Fruit fly (Drosophila melanogaster) whole organism, wandering third instar larva: ENCODE results near the gene obst-H.
A peak's percentile ranks its signal among the peaks of the same experiment; 100 is the strongest.

Source experiments
- Abd-B ChIP-seq: fragments of >200 bp; optimal IDR thresholded peaks from 2 replicates; lab custom pipeline; 2017; ENCODE audit warnings: missing biosample characterization, missing genetic modification characterization
- CG32264 ChIP-seq: fragments of 200-800 bp; sonication (Bioruptor generic); optimal IDR thresholded peaks from 2 replicates; lab custom pipeline; 2016; ENCODE audit warnings: missing biosample characterization, missing genetic modification characterization
- CG9705 ChIP-seq: fragments of 200-800 bp; sonication (Bioruptor generic); optimal IDR thresholded peaks from 2 replicates; lab custom pipeline; 2018; ENCODE audit warnings: missing biosample characterization, mild to moderate bottlenecking, missing genetic modification characterization
- CrebA ChIP-seq: fragments of 200-800 bp; sonication (Bioruptor generic); optimal IDR thresholded peaks from 2 replicates; lab custom pipeline; 2016; ENCODE audit warnings: missing biosample characterization, mild to moderate bottlenecking, missing genetic modification characterization, borderline replicate concordance
- Dfd ChIP-seq: fragments of >200 bp; optimal IDR thresholded peaks from 2 replicates; lab custom pipeline; 2017; ENCODE audit warnings: missing biosample characterization, missing genetic modification characterization
- Dif ChIP-seq: fragments of 200-275, 200-300 bp; sonication (Bioruptor generic); optimal IDR thresholded peaks from 2 replicates; lab custom pipeline; 2018; ENCODE audit warnings: missing biosample characterization, missing genetic modification characterization; ENCODE audit not compliant: partially characterized antibody
- GATAd ChIP-seq: sonication (Bioruptor generic); optimal IDR thresholded peaks from 2 replicates; lab custom pipeline; 2016; ENCODE audit warnings: missing biosample characterization, missing genetic modification characterization
- HLH106 ChIP-seq: fragments of 200-800 bp; optimal IDR thresholded peaks from 3 replicates; lab custom pipeline; 2019; ENCODE audit warnings: missing biosample characterization, mild to moderate bottlenecking, missing genetic modification characterization, moderate library complexity
- Hnf4 ChIP-seq: fragments of 200-800 bp; sonication (Bioruptor generic); optimal IDR thresholded peaks from 2 replicates; lab custom pipeline; 2016; ENCODE audit warnings: missing biosample characterization, mild to moderate bottlenecking, missing genetic modification characterization
- Hr78 ChIP-seq: fragments of >200 bp; optimal IDR thresholded peaks from 2 replicates; lab custom pipeline; 2017; ENCODE audit warnings: missing biosample characterization, missing genetic modification characterization
- Hr83 ChIP-seq: fragments of 200-300 bp; sonication (Bioruptor generic); optimal IDR thresholded peaks from 2 replicates; lab custom pipeline; 2016; ENCODE audit warnings: missing biosample characterization, mild to moderate bottlenecking, missing genetic modification characterization, moderate library complexity; ENCODE audit not compliant: poor library complexity, severe bottlenecking
- Jra ChIP-seq: sonication (Bioruptor generic); optimal IDR thresholded peaks from 2 replicates; lab custom pipeline; 2016; ENCODE audit warnings: missing biosample characterization, missing genetic modification characterization
- Mio ChIP-seq: sonication (Bioruptor generic); optimal IDR thresholded peaks from 2 replicates; lab custom pipeline; 2016; ENCODE audit warnings: missing biosample characterization, missing genetic modification characterization
- Myc ChIP-seq: fragments of >200 bp; optimal IDR thresholded peaks from 2 replicates; lab custom pipeline; 2017
- N ChIP-seq: fragments of >200 bp; optimal IDR thresholded peaks from 2 replicates; lab custom pipeline; 2018; ENCODE audit warnings: missing biosample characterization, missing external identifiers, missing genetic modification characterization
- OdsH ChIP-seq: fragments of 200-800 bp; sonication (Bioruptor generic); optimal IDR thresholded peaks from 2 replicates; lab custom pipeline; 2016; ENCODE audit warnings: missing biosample characterization, mild to moderate bottlenecking, missing genetic modification characterization
- Rel ChIP-seq, 2 experiments: fragments of 200-800 bp; sonication (Bioruptor generic) in 1 of 2; optimal IDR thresholded peaks; 2 replicates in 1 of 2; 3 replicates in 1 of 2; lab custom pipeline; 2016 to 2019; ENCODE audit warnings: mild to moderate bottlenecking in 2 of 2, missing biosample characterization in 2 of 2, missing genetic modification characterization in 2 of 2, moderate library complexity in 1 of 2
- Sp1 ChIP-seq: fragments of 200-800 bp; sonication (Bioruptor generic); optimal IDR thresholded peaks from 3 replicates; lab custom pipeline; 2019; ENCODE audit warnings: missing biosample characterization, mild to moderate bottlenecking, missing genetic modification characterization, moderate library complexity
- Vsx2 ChIP-seq: fragments of 200-300, 225-300 bp; sonication (Bioruptor generic); optimal IDR thresholded peaks from 2 replicates; lab custom pipeline; 2018; ENCODE audit warnings: missing biosample characterization, missing genetic modification characterization; ENCODE audit not compliant: partially characterized antibody
- br ChIP-seq: fragments of 200-800 bp; sonication (Bioruptor generic); optimal IDR thresholded peaks from 2 replicates; lab custom pipeline; 2016; ENCODE audit warnings: missing biosample characterization, missing genetic modification characterization
- brk ChIP-seq: fragments of 200-800 bp; sonication (Bioruptor generic); optimal IDR thresholded peaks from 2 replicates; lab custom pipeline; 2016; ENCODE audit warnings: missing biosample characterization, mild to moderate bottlenecking, missing genetic modification characterization
- dl ChIP-seq, 2 experiments: fragments of 175-275, 200-275 bp in 1 of 2; fragments of 200-275 bp in 1 of 2; sonication (Bioruptor generic); optimal IDR thresholded peaks; lab custom pipeline; 2018; ENCODE audit warnings: mild to moderate bottlenecking in 2 of 2, missing biosample characterization in 2 of 2, missing genetic modification characterization in 2 of 2, moderate library complexity in 2 of 2; ENCODE audit not compliant: partially characterized antibody in 2 of 2, insufficient read depth in 1 of 2
- dmrt93B ChIP-seq: fragments of 200-800 bp; sonication (Bioruptor generic); optimal IDR thresholded peaks from 2 replicates; lab custom pipeline; 2018; ENCODE audit warnings: missing biosample characterization, mild to moderate bottlenecking, missing genetic modification characterization
- dsf ChIP-seq: sonication (Bioruptor generic); optimal IDR thresholded peaks from 2 replicates; lab custom pipeline; 2016; ENCODE audit warnings: missing biosample characterization, missing genetic modification characterization, borderline replicate concordance
- ey ChIP-seq: fragments of 200-800 bp; sonication (Bioruptor generic); optimal IDR thresholded peaks from 2 replicates; lab custom pipeline; 2016; ENCODE audit warnings: missing biosample characterization, missing genetic modification characterization
- foxo ChIP-seq, 2 experiments: fragments of 200-800 bp; sonication (Bioruptor generic); optimal IDR thresholded peaks; 2 replicates in 1 of 2; 3 replicates in 1 of 2; lab custom pipeline; 2016 to 2017; ENCODE audit warnings: missing biosample characterization in 2 of 2, missing genetic modification characterization in 2 of 2
- fru ChIP-seq: fragments of 200-800 bp; sonication (Bioruptor generic); optimal IDR thresholded peaks from 3 replicates; lab custom pipeline; 2016; ENCODE audit warnings: missing biosample characterization, mild to moderate bottlenecking, missing genetic modification characterization
- h ChIP-seq: fragments of 200-800 bp; sonication (Bioruptor generic); optimal IDR thresholded peaks from 3 replicates; lab custom pipeline; 2016; ENCODE audit warnings: missing biosample characterization, mild to moderate bottlenecking, missing genetic modification characterization
- jim ChIP-seq: fragments of 175-275, 200-325 bp; sonication (Bioruptor generic); optimal IDR thresholded peaks from 2 replicates; lab custom pipeline; 2016; ENCODE audit warnings: missing biosample characterization, mild to moderate bottlenecking, missing genetic modification characterization
- lola ChIP-seq: fragments of >200 bp; optimal IDR thresholded peaks from 2 replicates; lab custom pipeline; 2017; ENCODE audit warnings: missing biosample characterization, missing genetic modification characterization
- pan ChIP-seq: fragments of >200 bp; optimal IDR thresholded peaks from 2 replicates; lab custom pipeline; 2017
- psq ChIP-seq: fragments of 200-800 bp; sonication (Bioruptor generic); optimal IDR thresholded peaks from 3 replicates; lab custom pipeline; 2017; ENCODE audit warnings: missing biosample characterization, mild to moderate bottlenecking, missing genetic modification characterization, moderate library complexity
- rgr ChIP-seq: fragments of 200-800 bp; sonication (Bioruptor generic); optimal IDR thresholded peaks from 3 replicates; lab custom pipeline; 2016; ENCODE audit warnings: missing biosample characterization, mild to moderate bottlenecking, missing genetic modification characterization
- sage ChIP-seq: fragments of 200-800 bp; sonication (Bioruptor generic); optimal IDR thresholded peaks from 2 replicates; lab custom pipeline; 2016; ENCODE audit warnings: missing biosample characterization, mild to moderate bottlenecking, missing genetic modification characterization
- sv ChIP-seq: fragments of 200-800 bp; sonication (Bioruptor generic); optimal IDR thresholded peaks from 3 replicates; lab custom pipeline; 2016; ENCODE audit warnings: missing biosample characterization, missing genetic modification characterization
- tai ChIP-seq: sonication (Bioruptor generic); optimal IDR thresholded peaks from 2 replicates; lab custom pipeline; 2016; ENCODE audit warnings: missing biosample characterization, missing genetic modification characterization
- usp ChIP-seq: fragments of >200 bp; optimal IDR thresholded peaks from 2 replicates; lab custom pipeline; 2017; ENCODE audit warnings: missing biosample characterization, missing genetic modification characterization
- woc ChIP-seq: sonication (Bioruptor generic); optimal IDR thresholded peaks from 2 replicates; lab custom pipeline; 2016; ENCODE audit warnings: missing biosample characterization, mild to moderate bottlenecking, missing genetic modification characterization

Gene obst-H

DNA sequence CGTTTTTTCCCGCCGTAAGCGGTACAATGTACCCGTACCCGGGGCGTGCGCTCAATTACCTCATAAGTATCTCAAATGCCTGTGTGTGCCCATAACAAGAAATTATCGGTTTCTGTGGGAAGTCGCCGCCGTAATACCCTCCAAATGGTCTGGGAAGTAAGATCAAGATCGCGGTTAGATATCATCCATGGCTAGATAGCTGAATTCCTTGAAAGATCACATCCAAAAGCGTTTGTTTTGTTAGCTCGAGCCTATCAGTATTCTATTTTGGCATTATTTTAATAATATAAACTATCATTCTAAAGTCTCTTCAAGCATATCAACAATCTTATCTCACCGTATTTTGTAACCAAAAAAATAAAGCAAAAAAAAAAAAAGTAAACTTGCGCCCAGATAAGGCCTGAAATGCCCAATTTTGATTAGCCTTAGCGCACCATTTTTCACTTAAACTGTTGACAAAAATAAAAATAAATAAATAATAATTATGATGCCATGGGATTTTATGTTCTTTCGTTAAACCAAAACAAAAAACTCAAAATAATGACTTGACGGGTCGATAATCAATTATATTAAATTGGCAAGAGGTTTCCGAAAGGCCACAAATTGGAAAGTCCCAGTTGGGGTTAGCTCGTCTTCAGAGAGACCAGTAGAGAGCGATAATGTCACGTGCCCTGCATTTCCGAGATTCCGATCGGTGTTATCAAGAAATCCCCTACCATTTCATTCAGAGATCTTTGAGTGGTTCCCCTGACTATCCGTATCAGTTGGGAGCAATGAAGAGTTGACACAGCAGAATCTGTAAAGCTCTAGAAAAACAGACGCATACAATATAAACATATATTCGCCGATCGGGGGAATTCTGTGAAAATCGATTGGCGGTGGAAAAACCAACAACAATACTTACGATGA is 9.8 kb upstream of the obst-H start:
- TF ChIP-seq Sp1 (GFP tag; lab: Kevin White, UChicago) (no peak), HLH106 (tag; lab: Kevin White, UChicago) (no peak), Hnf4 (GFP tag; lab: Kevin White, UChicago) (no peak), CrebA (no peak), fru (GFP tag; lab: Kevin White, UChicago) (no peak), woc (no peak), lola (GFP tag; lab: Kevin White, UChicago) (no peak), Rel (GFP tag; optimal IDR thresholded peaks at IDR 0.05; lab: Kevin White, UChicago) (no peak), Rel (tag; optimal IDR thresholded peaks at IDR 0.05; lab: Kevin White, UChicago) (peak; percentile 95), Abd-B (no peak)

DNA sequence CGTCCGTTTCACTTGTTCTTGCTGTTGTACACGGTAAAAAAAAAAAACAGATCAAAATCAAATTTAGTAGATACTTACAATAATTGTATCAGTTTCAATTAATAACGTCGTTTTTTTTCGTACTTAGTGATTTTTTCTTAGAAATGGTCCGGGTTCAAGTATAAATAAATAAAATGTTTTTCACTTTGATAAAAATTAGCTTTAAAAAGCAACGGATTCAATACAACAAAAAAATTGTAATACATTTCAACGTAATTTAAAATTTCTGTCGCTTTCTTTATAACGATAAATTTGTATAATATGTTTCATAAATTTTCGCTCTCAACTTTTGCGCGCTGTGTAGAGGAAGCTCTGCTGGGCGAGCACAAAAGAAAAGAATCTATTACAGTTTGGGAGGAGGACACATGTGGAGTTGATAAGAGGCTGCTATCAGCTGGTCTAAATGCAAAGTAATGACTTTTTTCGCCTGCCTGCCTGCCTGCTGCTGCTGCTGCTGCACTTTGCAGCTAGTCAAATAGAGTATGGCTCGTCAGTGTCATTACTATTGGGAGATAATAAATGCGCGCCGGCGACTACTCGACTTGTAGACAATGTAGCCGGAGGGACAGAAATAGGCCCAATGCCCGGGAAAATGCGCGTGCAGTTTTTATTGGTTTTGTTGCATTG is 9.0 kb upstream of the obst-H start:
- TF ChIP-seq Rel (GFP tag; optimal IDR thresholded peaks at IDR 0.05; lab: Kevin White, UChicago) (no peak), Rel (tag; optimal IDR thresholded peaks at IDR 0.05; lab: Kevin White, UChicago) (peak; percentile 25), Myc (lab: Kevin White, UChicago) (no peak), brk (GFP tag; lab: Kevin White, UChicago) (peak; percentile 36), ey (GFP tag; lab: Kevin White, UChicago) (peak; percentile 53), Hr83 (GFP tag; lab: Kevin White, UChicago) (no peak), CG9705 (GFP tag; lab: Kevin White, UChicago) (no peak), br (GFP tag; lab: Kevin White, UChicago) (peak; percentile 24), Jra (GFP tag; lab: Kevin White, UChicago) (no peak), GATAd (GFP tag; lab: Kevin White, UChicago) (no peak), h (GFP tag; lab: Kevin White, UChicago) (peak; percentile 68), OdsH (GFP tag; lab: Kevin White, UChicago) (peak; percentile 46), dsf (no peak), Sp1 (GFP tag; lab: Kevin White, UChicago) (peak; percentile 24), Hnf4 (GFP tag; lab: Kevin White, UChicago) (peak; percentile 14), HLH106 (tag; lab: Kevin White, UChicago) (no peak), CrebA (no peak), jim (GFP tag; lab: Kevin White, UChicago) (no peak), rgr (GFP tag; lab: Kevin White, UChicago) (peak; percentile 53), Dfd (GFP tag; lab: Kevin White, UChicago) (no peak), CG32264 (GFP tag; lab: Kevin White, UChicago) (no peak), sv (peak; percentile 10), Vsx2 (GFP tag; lab: Kevin White, UChicago) (no peak), pan (lab: Kevin White, UChicago) (no peak), foxo (GFP tag; optimal IDR thresholded peaks at IDR 0.05; lab: Kevin White, UChicago) (peak in 1 of 2 experiments; percentile 56), dmrt93B (GFP tag; lab: Kevin White, UChicago) (no peak), Abd-B (no peak), fru (GFP tag; lab: Kevin White, UChicago) (peak; percentile 66), Dif (GFP tag; lab: Kevin White, UChicago) (no peak), usp (no peak), Mio (GFP tag; lab: Kevin White, UChicago) (no peak), psq (peak; percentile 44), dl (GFP tag; optimal IDR thresholded peaks at IDR 0.05; lab: Kevin White, UChicago; ENCODE audit: insufficient read depth in 1 of 2, partially characterized antibody in 2 of 2) (no peak), lola (GFP tag; lab: Kevin White, UChicago) (no peak), sage (GFP tag; lab: Kevin White, UChicago) (no peak), tai (GFP tag; lab: Kevin White, UChicago) (no peak), Hr78 (GFP tag; lab: Kevin White, UChicago) (no peak), N (GFP tag; lab: Kevin White, UChicago) (no peak), woc (no peak)
- TF ChIP-seq, all 38 proteins: peak for 13
